Fruit fly (Drosophila melanogaster) whole organism, larva: ENCODE results near the gene eater.

ENCODE experiments used
- noc ChIP-seq: fragments of 200-800 bp; sonication (Bioruptor generic); optimal IDR thresholded peaks from 3 replicates; lab custom pipeline; 2019; ENCODE audit warnings: missing biosample characterization, mild to moderate bottlenecking, missing genetic modification characterization, moderate library complexity

eater gene

dm6 chr3R:27099579-27099978 lies at the start of gene eater:
TSS of gene eater (minus strand) at chr3R:27099679.
- TF ChIP-seq noc (tag; lab: Kevin White, UChicago): no peak

DNA sequence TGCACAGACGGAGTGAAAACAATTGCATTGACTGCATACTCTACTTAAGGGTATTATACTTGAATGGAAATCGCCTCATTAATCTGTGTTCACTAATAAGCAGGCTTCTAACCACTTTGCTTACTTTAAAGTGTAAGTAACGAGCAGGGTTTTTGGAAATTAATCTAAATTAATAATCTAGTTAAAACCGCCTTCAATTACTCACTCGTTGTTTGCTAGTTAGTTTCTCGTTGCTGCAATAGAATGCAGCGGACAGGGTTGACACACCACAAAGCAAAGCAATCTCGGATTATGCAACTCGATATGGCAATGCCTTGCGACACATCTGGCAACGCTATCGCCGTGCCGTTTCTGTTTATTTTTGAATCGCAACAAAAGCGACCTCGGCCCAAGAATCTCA lies 40.5 kb upstream of the eater start:
- TF ChIP-seq noc (tag; lab: Kevin White, UChicago): no peak

dm6 chr3R:27138700-27139099 lies 39.2 kb upstream of the eater start:
- TF ChIP-seq noc (tag; lab: Kevin White, UChicago): no peak

- no peak for TF ChIP-seq noc (tag; lab: Kevin White, UChicago)
These were observed 38.4 kb upstream of the eater start for dm6 chr3R:27137914-27138323.

DNA sequence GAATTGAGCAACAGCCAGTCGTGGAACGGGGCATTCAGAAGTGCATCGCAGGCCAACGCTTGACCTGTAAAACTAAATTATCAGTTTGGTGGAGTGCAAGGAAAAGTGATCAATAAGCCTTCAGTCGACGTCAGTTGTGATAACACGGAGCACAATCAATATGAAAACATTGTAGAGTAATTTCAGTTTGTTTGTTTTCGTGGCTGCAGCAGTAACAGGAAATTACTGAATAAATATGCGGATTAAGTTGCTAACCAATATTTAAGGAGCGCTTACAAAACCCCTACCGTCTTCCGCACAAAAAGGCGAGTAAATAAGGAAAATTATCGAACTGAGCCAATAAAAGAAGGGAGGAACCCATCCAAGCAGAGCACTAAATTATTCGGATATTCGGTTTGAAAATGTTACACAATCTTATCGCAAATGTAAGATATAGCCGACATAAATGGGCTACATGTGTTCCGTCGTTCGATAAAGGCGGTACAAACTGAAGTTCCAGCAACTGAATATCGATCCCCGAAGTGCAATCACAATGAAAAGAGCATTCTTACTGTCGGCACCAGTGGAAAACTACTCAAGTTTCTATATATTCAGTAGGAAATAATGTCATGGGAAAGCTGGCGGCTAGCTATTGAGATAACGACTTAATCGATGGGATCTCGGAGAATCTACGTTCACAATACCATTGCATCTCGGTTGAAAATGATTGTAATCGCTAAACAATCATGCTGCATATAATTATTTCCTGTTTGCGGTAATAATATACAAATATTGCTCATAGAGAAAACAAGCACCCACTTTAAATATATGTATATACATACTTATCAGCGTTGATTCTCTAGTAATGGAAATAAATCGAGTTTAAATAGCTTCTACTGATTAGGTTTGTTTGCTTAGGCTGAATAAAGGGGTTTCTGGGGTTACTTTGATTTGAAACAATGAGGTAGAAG lies 36.5 kb upstream of the eater start:
- no peak for TF ChIP-seq noc (tag; lab: Kevin White, UChicago)

DNA sequence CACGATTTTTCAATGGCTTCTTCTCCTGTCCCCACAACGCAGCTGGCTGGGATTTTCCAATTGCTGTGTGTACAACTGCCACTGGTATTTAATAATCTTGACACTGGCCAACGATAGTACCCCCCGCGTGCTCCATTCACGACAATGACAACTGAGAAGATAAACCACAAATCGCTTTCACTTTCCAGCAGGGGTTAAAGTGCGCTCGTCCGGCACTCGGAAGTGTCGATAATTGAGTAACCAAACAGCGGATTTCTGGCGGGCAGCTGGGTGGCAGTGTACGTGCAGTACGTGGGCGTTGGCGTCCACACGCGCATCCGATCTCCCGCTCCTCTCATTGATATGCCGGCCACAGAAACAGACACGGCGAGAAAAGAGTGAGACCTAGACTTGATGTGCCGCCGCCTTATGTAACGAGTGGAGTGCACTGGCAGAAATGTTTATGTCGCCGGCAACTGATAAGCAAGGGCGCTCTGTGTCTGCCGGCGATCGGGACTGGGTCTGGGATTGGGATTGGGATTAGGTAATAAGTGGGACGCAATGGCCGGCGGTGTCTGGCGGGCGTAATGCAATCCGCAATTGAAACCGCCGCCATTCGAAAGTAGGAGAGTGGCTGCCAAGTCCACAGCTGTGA lies 35.4 kb upstream of the eater start:
- TF ChIP-seq noc (tag; lab: Kevin White, UChicago): no peak

DNA sequence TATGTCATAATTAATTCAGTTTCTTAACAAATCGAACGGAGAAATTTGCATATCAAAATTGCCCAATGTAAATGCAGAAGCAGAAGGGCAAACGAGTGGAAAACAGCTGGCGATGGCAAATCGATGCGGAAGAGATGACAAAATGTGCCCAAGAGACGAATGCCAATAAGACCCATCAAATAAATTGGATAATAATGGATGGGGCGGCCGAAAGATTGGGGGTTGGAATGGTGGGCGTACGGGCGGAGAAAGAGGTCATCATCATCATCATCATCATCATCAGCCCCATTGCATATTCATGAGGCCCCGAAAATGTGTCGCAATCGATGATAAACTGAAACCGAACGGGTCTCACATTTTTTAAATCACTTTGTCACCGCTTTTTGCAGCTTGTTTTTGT lies 34.5 kb upstream of the eater start:
- no peak for TF ChIP-seq noc (tag; lab: Kevin White, UChicago)

DNA sequence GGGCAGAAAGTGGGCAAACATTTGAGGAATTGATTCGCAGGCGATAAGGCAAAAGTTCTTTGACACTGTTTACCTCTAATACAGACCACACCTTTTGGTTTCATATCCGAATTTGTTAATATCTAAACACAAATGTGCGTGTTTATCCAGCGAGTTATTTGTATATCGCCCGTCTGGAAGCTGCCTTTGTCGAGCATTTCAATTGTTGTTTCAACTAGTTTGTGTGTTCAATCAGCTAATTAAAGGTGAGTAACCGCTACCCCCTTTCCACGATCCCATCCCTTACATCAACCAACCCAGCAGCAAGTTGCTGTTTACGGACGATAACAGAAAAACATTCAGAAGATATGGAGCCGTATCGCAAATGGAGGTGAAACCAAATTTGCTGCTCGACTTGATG lies 31.9 kb upstream of the eater start:
- TF ChIP-seq noc (tag; lab: Kevin White, UChicago): peak; percentile 62

DNA sequence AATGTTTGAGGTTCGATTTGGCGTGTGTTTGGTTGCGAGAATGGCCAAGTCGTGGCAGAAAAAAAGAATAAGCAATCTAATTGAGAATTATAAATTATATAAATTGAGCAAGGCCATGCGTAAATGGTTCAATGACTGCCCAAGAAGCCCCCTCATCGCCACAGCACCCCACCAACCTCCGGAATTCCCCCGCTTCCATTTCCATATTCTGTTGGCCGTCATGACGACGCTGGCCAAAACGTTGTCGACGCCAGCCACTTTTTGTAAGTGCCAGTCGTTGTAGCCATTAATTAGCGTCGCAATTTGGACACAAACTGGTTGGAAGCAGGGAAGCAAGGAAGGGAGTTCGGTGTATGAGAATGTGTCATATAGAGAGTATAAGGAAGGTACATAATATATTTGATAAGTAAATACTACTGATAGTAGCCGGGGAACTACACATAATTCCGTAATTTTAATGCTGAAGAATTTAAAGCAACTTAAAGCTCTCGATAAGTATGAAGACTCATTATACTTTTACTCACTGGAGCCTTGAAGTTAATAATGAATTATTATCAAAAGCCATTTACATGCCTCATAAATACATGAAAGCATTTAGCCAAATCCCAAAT lies 31.2 kb upstream of the eater start:
- no peak for TF ChIP-seq noc (tag; lab: Kevin White, UChicago)

DNA sequence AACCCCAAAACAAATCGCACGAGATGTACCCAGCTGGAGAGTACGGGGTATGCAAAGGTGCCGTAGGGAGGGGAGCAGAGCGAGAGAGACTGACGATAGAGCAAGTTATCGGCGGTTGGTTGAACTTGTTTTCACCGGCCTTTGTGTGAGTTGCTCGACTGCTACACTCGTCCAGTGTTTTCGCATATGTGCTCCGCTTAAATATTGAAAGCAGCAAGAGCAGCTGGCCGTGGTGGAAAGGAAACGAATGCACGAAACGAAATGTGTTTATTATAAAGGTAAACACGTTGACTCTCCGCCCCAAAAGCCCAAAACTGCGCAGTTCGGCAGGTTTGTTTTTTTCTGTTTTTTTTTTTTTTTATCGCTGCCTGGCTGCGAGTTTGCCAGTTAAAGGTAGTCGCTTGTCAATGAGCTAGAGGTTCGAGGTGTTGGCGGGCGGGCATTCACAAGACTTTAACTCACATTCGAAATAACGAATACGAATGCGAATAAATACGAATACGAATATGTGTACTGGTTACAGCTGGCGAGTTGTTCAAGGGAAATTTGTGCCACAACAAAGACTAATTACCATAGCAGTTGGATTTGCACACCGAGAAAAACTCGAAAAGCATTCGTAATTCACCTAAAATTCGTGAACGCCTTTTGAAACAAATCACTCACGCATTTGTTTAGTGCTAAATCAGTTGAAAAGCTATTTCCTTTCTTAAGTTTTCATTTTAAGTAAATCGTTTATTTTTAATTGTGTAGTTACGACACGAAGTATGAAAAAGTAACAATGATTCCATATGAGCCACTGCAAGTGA lies 30.3 kb upstream of the eater start:
- no peak for TF ChIP-seq noc (tag; lab: Kevin White, UChicago)

DNA sequence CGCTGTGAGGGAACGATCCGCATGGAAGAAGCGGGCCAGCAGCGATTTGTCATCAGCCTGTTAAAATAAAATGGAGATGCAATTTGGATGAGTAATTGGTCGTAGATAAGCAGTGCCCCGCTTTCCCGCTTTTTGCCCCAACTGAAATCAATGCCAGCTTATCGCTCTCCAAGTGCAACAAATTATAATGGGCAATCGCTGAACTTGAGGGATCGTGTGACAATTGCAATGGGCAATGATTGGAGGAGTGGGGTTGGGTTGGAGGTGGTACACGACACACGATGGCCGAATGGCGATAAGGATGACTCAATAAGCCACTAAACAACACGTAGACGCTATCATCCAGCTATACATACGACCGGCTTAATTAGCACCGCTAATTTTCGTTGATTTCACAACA lies 29.2 kb upstream of the eater start:
- no peak for TF ChIP-seq noc (tag; lab: Kevin White, UChicago)

- no peak for TF ChIP-seq noc (tag; lab: Kevin White, UChicago)
These were observed 25.1 kb upstream of the eater start, which contains the start of gene CG6059 for dm6 chr3R:27124588-27124987. TSS of gene CG6059 (minus strand) at chr3R:27124688.

DNA sequence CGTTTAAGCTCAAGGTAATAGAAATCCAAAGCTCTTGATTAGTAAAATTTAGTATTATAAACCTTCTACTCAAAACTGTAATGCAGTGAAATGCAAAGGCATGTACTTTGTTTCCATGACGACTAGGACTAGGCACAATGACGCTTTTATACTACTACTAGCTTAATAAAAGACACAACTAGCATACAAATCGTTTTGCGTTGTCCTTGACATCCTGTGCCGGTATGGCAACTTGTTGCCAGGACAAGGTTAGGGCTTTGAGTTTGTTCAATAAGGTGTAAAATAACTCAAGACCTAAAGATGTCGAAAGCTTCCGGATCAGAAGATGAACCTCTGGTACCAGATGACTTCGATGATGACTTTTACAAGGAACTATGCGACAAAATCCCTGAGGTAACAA lies 18.9 kb upstream of the eater start, which contains the start of gene CG5882:
CG5882 (plus strand) TSS at position 301 of the 400 bp plus-strand sequence.
- TF ChIP-seq noc (tag; lab: Kevin White, UChicago): no peak

- no peak for TF ChIP-seq noc (tag; lab: Kevin White, UChicago)
These were observed 17.1 kb upstream of the eater start, which contains the start of the genes CG6066 and CG5880 for dm6 chr3R:27116465-27117092. TSS of gene CG6066 (minus strand) at chr3R:27116707. TSS of gene CG5880 (plus strand) at chr3R:27116745.
